3 worm cellular contexts compared by ENCODE assay signal in genomic region chrII:4089183-4089582, ce11.
TF ChIP-seq lines count a peak whose summit lies in the region.

No protein-coding gene starts in this region.

TF ChIP-seq in whole organism, L1 larva, 84 proteins besides CTCF, POLR2A, EP300 and RAD21 (continued from another document):
- TF ChIP-seq jun-1 (tag; optimal IDR thresholded peaks at IDR 0.05; lab: Kevin White, UChicago) (peak; percentile 53), pax-3 (tag; optimal IDR thresholded peaks at IDR 0.05; lab: Kevin White, UChicago) (no peak), pag-3 (tag; optimal IDR thresholded peaks at IDR 0.05; lab: Kevin White, UChicago; ENCODE audit: borderline replicate concordance, insufficient read depth) (peak; percentile 6), unc-86 (tag; optimal IDR thresholded peaks at IDR 0.05; lab: Kevin White, UChicago) (no peak), ceh-63 (GFP tag; optimal IDR thresholded peaks at IDR 0.05; lab: Kevin White, UChicago) (no peak), lin-14 (GFP tag; optimal IDR thresholded peaks at IDR 0.05; lab: Kevin White, UChicago) (peak; percentile 87), unc-98 (GFP tag; IDR thresholded peaks at IDR 0.05; lab: Robert Waterston, UW) (no peak), nhr-47 (tag; optimal IDR thresholded peaks at IDR 0.05; lab: Kevin White, UChicago) (peak; percentile 49), grh-1 (GFP tag; IDR thresholded peaks at IDR 0.05; lab: Robert Waterston, UW) (peak; percentile 23; the same call in 1 of the 2 replicates), unc-30 (tag; optimal IDR thresholded peaks at IDR 0.05; lab: Kevin White, UChicago) (no peak), ztf-4 (tag; optimal IDR thresholded peaks at IDR 0.05; lab: Kevin White, UChicago) (peak; percentile 19), skn-1 (tag; optimal IDR thresholded peaks at IDR 0.05; lab: Kevin White, UChicago) (no peak), C16A3.4 (tag; optimal IDR thresholded peaks at IDR 0.05; lab: Kevin White, UChicago) (peak; percentile 1), C04F5.9 (tag; optimal IDR thresholded peaks at IDR 0.05; lab: Kevin White, UChicago) (no peak), tlp-1 (tag; optimal IDR thresholded peaks at IDR 0.05; lab: Kevin White, UChicago) (no peak), nhr-85 (tag; lab: Kevin White, UChicago) (peak; percentile 82), ceh-82 (tag; optimal IDR thresholded peaks at IDR 0.05; lab: Kevin White, UChicago) (no peak), dpl-1 (GFP tag; optimal IDR thresholded peaks at IDR 0.05; lab: Kevin White, UChicago) (peak in 2 of 3 experiments; percentile 14 to 34), nhr-90 (tag; optimal IDR thresholded peaks at IDR 0.05; lab: Kevin White, UChicago; ENCODE audit: poor library complexity) (peak; percentile 69), Y116A8C.19 (tag; optimal IDR thresholded peaks at IDR 0.05; lab: Kevin White, UChicago; ENCODE audit: borderline replicate concordance) (no peak), unc-130 (tag; optimal IDR thresholded peaks at IDR 0.05; lab: Kevin White, UChicago) (peak; percentile 50), vab-15 (tag; optimal IDR thresholded peaks at IDR 0.05; lab: Kevin White, UChicago) (no peak), blmp-1 (tag; optimal IDR thresholded peaks at IDR 0.05; lab: Kevin White, UChicago) (peak; percentile 66), zip-4 (GFP tag; optimal IDR thresholded peaks at IDR 0.05; lab: Kevin White, UChicago) (no peak), tbx-2 (tag; optimal IDR thresholded peaks at IDR 0.05; lab: Kevin White, UChicago) (peak; percentile 75), efl-3 (GFP tag; optimal IDR thresholded peaks at IDR 0.05; lab: Kevin White, UChicago) (no peak), hlh-4 (tag; optimal IDR thresholded peaks at IDR 0.05; lab: Kevin White, UChicago) (no peak), nhr-19 (GFP tag; conservative IDR thresholded peaks at IDR 0.05; lab: Robert Waterston, UW) (peak; percentile 77), zag-1 (tag; optimal IDR thresholded peaks at IDR 0.05; lab: Kevin White, UChicago) (no peak), aly-2 (tag; optimal IDR thresholded peaks at IDR 0.05; lab: Kevin White, UChicago) (no peak), ces-1 (GFP tag; optimal IDR thresholded peaks at IDR 0.05; lab: Kevin White, UChicago) (no peak), rnt-1 (tag; optimal IDR thresholded peaks at IDR 0.05; lab: Kevin White, UChicago) (peak; percentile 66), nhr-71 (tag; optimal IDR thresholded peaks at IDR 0.05; lab: Kevin White, UChicago) (peak; percentile 86), ceh-8 (GFP tag; optimal IDR thresholded peaks at IDR 0.05; lab: Kevin White, UChicago) (no peak), xbp-1 (tag; optimal IDR thresholded peaks at IDR 0.05; lab: Kevin White, UChicago) (no peak), dsc-1 (tag; optimal IDR thresholded peaks at IDR 0.05; lab: Kevin White, UChicago) (no peak), lin-39 (tag; optimal IDR thresholded peaks at IDR 0.05; lab: Kevin White, UChicago) (no peak), ets-5 (GFP tag; IDR thresholded peaks at IDR 0.05; lab: Robert Waterston, UW) (no peak), sptf-1 (tag; optimal IDR thresholded peaks at IDR 0.05; lab: Kevin White, UChicago) (no peak), mab-9 (GFP tag; IDR thresholded peaks at IDR 0.05; lab: Robert Waterston, UW) (no peak), nhr-237 (tag; optimal IDR thresholded peaks at IDR 0.05; lab: Kevin White, UChicago) (no peak), fkh-8 (tag; optimal IDR thresholded peaks at IDR 0.05; lab: Kevin White, UChicago) (no peak), lin-15B (tag; optimal IDR thresholded peaks at IDR 0.05; lab: Kevin White, UChicago) (no peak), elt-3 (tag; optimal IDR thresholded peaks at IDR 0.05; lab: Kevin White, UChicago) (peak in 4 of 6 experiments; percentile 7 to 74 (median 56)), nhr-28 (tag; optimal IDR thresholded peaks at IDR 0.05; lab: Kevin White, UChicago) (no peak)
TF ChIP-seq in whole organism, L1 larva: peak in this region for 29.

TF ChIP-seq in whole organism, L2 larva, 48 proteins besides CTCF, POLR2A, EP300 and RAD21 (continued from another document):
- TF ChIP-seq lin-13 (GFP tag; optimal IDR thresholded peaks at IDR 0.05; lab: Kevin White, UChicago) (peak; percentile 60), sem-4 (tag; optimal IDR thresholded peaks at IDR 0.05; lab: Kevin White, UChicago) (peak; percentile 42), unc-62 (GFP tag; optimal IDR thresholded peaks at IDR 0.05; lab: Kevin White, UChicago) (no peak), F13H6.1 (tag; optimal IDR thresholded peaks at IDR 0.05; lab: Kevin White, UChicago) (peak; percentile 89), mbf-1 (tag; optimal IDR thresholded peaks at IDR 0.05; lab: Kevin White, UChicago) (no peak), ztf-1 (GFP tag; conservative IDR thresholded peaks at IDR 0.05; lab: Robert Waterston, UW) (no peak), nhr-21 (tag; optimal IDR thresholded peaks at IDR 0.05; lab: Kevin White, UChicago) (peak; percentile 84)
TF ChIP-seq in whole organism, L2 larva: peak in this region for 19.

TF ChIP-seq in whole organism, L4 larva, 104 proteins besides CTCF, POLR2A, EP300 and RAD21 (continued from another document):
- peak in 1 of 2 experiments; percentile 37 for TF ChIP-seq hif-1 (tag; optimal IDR thresholded peaks at IDR 0.05; lab: Kevin White, UChicago)
- peak; percentile 98 for TF ChIP-seq nhr-28 (tag; optimal IDR thresholded peaks at IDR 0.05; lab: Kevin White, UChicago)
- peak; percentile 48; the same call in 1 of the 2 replicates for TF ChIP-seq saeg-2 (GFP tag; IDR thresholded peaks at IDR 0.05; lab: Robert Waterston, UW)
- TF ChIP-seq cey-2 (tag; optimal IDR thresholded peaks at IDR 0.05; lab: Kevin White, UChicago; ENCODE audit: borderline replicate concordance, insufficient read depth), result peak; percentile 82
- TF ChIP-seq lin-29 (GFP tag; IDR thresholded peaks at IDR 0.05; lab: Robert Waterston, UW), result peak; percentile 25; the same call in 1 of the 2 replicates
- TF ChIP-seq mxl-2 (GFP tag; conservative IDR thresholded peaks at IDR 0.05; lab: Robert Waterston, UW), result no peak
- TF ChIP-seq nhr-10 (tag; optimal IDR thresholded peaks at IDR 0.05; lab: Kevin White, UChicago), result peak; percentile 91
- TF ChIP-seq madf-9 (GFP tag; conservative IDR thresholded peaks at IDR 0.05; lab: Robert Waterston, UW), result 0 out of 2 replicates have a peak, but pooled peaks have one; percentile 33
- TF ChIP-seq rbr-2 (tag; optimal IDR thresholded peaks at IDR 0.05; lab: Kevin White, UChicago), result peak; percentile 13
- TF ChIP-seq ZK546.5 (tag; optimal IDR thresholded peaks at IDR 0.05; lab: Kevin White, UChicago), result no peak
- peak; percentile 63 for TF ChIP-seq hlh-30 (tag; optimal IDR thresholded peaks at IDR 0.05; lab: Kevin White, UChicago; ENCODE audit: insufficient read depth)
